Worm (Caenorhabditis elegans): Measurements from ENCODE around the gene Y25C1A.2.

The Y25C1A.2 gene

DNA sequence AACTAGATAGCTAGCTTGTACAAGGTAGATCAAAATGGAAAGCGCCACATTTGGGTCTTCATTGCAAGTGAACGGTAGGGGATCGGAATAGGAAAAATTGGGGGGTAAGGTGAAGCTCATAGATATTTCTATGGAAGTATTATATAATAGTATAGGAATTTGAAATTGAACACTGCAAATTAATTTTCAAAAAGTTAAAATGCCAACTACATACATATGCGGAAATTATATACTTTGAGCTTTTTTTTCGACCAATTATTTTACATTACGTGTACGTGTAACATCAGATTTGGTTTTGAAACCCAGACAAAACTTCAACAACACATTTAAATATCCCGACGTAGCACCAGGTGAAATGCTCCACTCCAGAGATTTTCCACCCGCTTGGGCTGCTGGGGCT lies 16.4 kb upstream of the Y25C1A.2 start, which contains the start of gene srg-23:
srg-23 (minus strand) TSS at position 101 of the 400 bp plus-strand sequence.
- TF ChIP-seq bed-1 (GFP tag; IDR thresholded peaks at IDR 0.05) = no peak
- TF ChIP-seq ceh-91 (GFP tag; IDR thresholded peaks at IDR 0.05) = no peak

DNA sequence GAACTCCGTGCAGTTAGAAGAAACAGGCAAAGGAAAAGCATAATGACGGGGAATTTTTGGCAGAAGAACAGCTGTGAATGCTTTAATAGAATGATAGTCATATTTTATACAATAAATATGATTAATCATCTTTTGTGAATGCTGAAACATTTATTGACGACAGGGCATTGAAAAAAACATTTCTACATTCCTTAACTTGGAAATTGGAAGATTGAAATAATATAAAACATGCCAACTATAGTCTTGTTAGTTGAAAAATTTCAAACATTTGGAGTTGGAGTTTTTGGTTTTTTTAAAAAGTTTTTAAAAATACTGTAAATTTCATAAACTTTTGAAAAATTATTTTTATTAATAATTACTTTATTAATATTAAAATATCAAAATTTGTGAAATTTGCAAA lies 15.6 kb upstream of the Y25C1A.2 start, which contains the start of gene Y25C1A.14:
Y25C1A.14 (minus strand) TSS at position 101 of the 400 bp plus-strand sequence.
- TF ChIP-seq madf-6 (GFP tag; IDR thresholded peaks at IDR 0.05) = no peak
- TF ChIP-seq Y53F4B.3 (GFP tag; IDR thresholded peaks at IDR 0.05) = no peak
- no peak for TF ChIP-seq ztf-25 (GFP tag; IDR thresholded peaks at IDR 0.05)
- no peak for TF ChIP-seq snpc-1.1 (tag; optimal IDR thresholded peaks at IDR 0.05; ENCODE audit: insufficient read depth)
- no peak for TF ChIP-seq lin-26 (GFP tag; IDR thresholded peaks at IDR 0.05)
- TF ChIP-seq aptf-2 (GFP tag; conservative IDR thresholded peaks at IDR 0.05) = no peak
- TF ChIP-seq chd-7 (tag; optimal IDR thresholded peaks at IDR 0.05) = no peak
- TF ChIP-seq hsf-1 (GFP tag; IDR thresholded peaks at IDR 0.05) = no peak
- no peak for TF ChIP-seq mxl-1 (tag; optimal IDR thresholded peaks at IDR 0.05)
- no peak for TF ChIP-seq unc-130 (GFP tag; optimal IDR thresholded peaks at IDR 0.05)
- no peak for TF ChIP-seq die-1 (tag; optimal IDR thresholded peaks at IDR 0.05)
- TF ChIP-seq lag-1 (GFP tag; IDR thresholded peaks at IDR 0.05) = no peak
- no peak for TF ChIP-seq lin-40 (tag; optimal IDR thresholded peaks at IDR 0.05)
- TF ChIP-seq gei-17 (GFP tag; optimal IDR thresholded peaks at IDR 0.05) = no peak
- TF ChIP-seq K12H6.12 (tag; optimal IDR thresholded peaks at IDR 0.05) = no peak
- no peak for TF ChIP-seq F23B12.7 (tag; optimal IDR thresholded peaks at IDR 0.05; ENCODE audit: insufficient read depth)
- TF ChIP-seq xnd-1 (tag; optimal IDR thresholded peaks at IDR 0.05) = no peak

DNA sequence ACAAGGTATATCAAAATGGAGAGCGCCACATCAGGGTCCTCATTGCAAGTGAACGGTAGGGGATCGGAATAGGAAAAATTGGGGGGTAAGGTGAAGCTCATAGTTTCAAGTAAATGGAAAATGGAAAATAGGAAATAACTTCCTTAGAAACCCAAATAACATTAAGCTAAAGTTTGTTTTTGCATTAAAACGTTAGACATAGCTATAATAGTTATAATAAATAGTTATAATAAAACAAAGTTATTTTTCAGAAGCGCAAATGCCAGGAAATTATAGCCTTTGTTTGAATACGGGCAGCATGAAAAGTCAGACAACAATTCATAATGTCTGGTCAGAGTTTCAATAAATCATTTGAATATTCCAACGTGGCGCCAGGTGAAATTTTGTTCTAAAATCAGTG lies 11.9 kb upstream of the Y25C1A.2 start, which contains the start of gene srg-24:
srg-24 (minus strand) TSS at position 101 of the 400 bp plus-strand sequence.
- TF ChIP-seq F22D6.2 (tag; optimal IDR thresholded peaks at IDR 0.05) (no peak), Y56A3A.18 (GFP tag; IDR thresholded peaks at IDR 0.05) (no peak), rec-8 (tag; optimal IDR thresholded peaks at IDR 0.05) (no peak), F37B4.10 (GFP tag; IDR thresholded peaks at IDR 0.05) (no peak), attf-5 (GFP tag; optimal IDR thresholded peaks at IDR 0.05) (no peak), ztf-22 (GFP tag; optimal IDR thresholded peaks at IDR 0.05) (no peak), C17E4.6 (GFP tag; IDR thresholded peaks at IDR 0.05) (no peak), mxl-1 (tag; optimal IDR thresholded peaks at IDR 0.05) (no peak), bed-1 (GFP tag; IDR thresholded peaks at IDR 0.05) (no peak), nhr-90 (tag; optimal IDR thresholded peaks at IDR 0.05) (no peak), ztf-26 (tag; optimal IDR thresholded peaks at IDR 0.05) (no peak), F57A8.1 (GFP tag; optimal IDR thresholded peaks at IDR 0.05) (no peak), chd-7 (tag; optimal IDR thresholded peaks at IDR 0.05) (no peak), ztf-25 (GFP tag; IDR thresholded peaks at IDR 0.05) (no peak), let-607 (tag; optimal IDR thresholded peaks at IDR 0.05) (no peak), tbx-9 (tag; optimal IDR thresholded peaks at IDR 0.05; ENCODE audit: borderline replicate concordance) (no peak), unc-62 (GFP tag; optimal IDR thresholded peaks at IDR 0.05) (no peak), madf-10 (tag; optimal IDR thresholded peaks at IDR 0.05) (no peak), D2030.7 (GFP tag; IDR thresholded peaks at IDR 0.05) (no peak)

DNA sequence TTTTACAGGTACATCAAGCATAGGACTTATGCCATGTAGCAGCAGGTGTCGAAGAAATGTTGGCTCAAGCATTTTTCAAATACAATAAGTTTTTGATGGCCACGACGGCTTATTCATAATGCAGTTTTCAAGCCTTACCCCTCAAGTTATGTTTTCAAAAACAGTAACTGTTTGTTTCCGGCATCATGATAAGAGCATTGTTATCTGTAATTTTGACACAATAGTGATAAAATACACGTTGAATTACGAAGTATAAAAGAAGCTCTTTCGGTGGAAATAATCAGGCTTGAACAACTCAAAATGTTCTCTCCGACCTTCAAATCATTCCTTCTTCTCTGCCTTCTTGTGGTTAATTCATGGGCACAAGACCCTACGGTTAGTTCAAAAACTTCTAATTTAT lies 10.4 kb upstream of the Y25C1A.2 start, which contains the start of gene clec-121:
clec-121 (plus strand) TSS at position 301 of the 400 bp plus-strand sequence.
- no peak for TF ChIP-seq F57A8.1 (GFP tag; optimal IDR thresholded peaks at IDR 0.05)
